Worm (Caenorhabditis elegans) whole organism, young adult: ENCODE data around the gene aakg-3.

Experiments used
- B0019.2 ChIP-seq: fragments of 200-800 bp; sonication (Bioruptor generic); conservative IDR thresholded peaks from 2 replicates; pipeline ENCODE4 v1.3.6; 2022; ENCODE audit warnings: missing genetic modification reagents, missing genetic modification characterization, missing compliant biosample characterization
- C06A6.2 ChIP-seq: fragments of 200-800 bp; sonication (Bioruptor generic); conservative IDR thresholded peaks from 2 replicates; pipeline ENCODE4 v1.3.6; 2022; ENCODE audit warnings: missing genetic modification characterization, missing compliant biosample characterization
- F23B12.7 ChIP-seq: sonication (generic microtip); optimal IDR thresholded peaks from 2 replicates; lab custom pipeline; 2017; ENCODE audit warnings: missing genetic modification characterization, mild to moderate bottlenecking, missing compliant biosample characterization, antibody characterized with exemption, moderate library complexity; ENCODE audit not compliant: insufficient read depth
- F57A8.1 ChIP-seq: fragments of 200-800 bp; sonication (Bioruptor generic); optimal IDR thresholded peaks from 2 replicates; lab custom pipeline; 2018; ENCODE audit warnings: mild to moderate bottlenecking, missing genetic modification characterization, moderate library complexity, missing compliant biosample characterization
- Y53G8AR.9 ChIP-seq: fragments of 200-800 bp; sonication (Bioruptor generic); conservative IDR thresholded peaks from 2 replicates; pipeline ENCODE4 v1.3.6; 2022; ENCODE audit warnings: missing genetic modification reagents, missing genetic modification characterization, missing compliant biosample characterization
- cebp-1 ChIP-seq, 2 experiments: fragments of 200-800 bp in 1 of 2; sonication (Bioruptor generic) in 1 of 2; sonication (generic microtip) in 1 of 2; IDR thresholded peaks in 1 of 2; optimal IDR thresholded peaks in 1 of 2; 2 replicates each; pipeline versions ENCODE4 v1.3.6 to Lab custom; 2017 to 2022; ENCODE audit warnings: missing compliant biosample characterization in 2 of 2, missing genetic modification characterization in 2 of 2, mild to moderate bottlenecking in 1 of 2, missing genetic modification reagents in 1 of 2, moderate library complexity in 1 of 2
- ceh-27 ChIP-seq: fragments of 200-800 bp; sonication (Bioruptor generic); optimal IDR thresholded peaks from 2 replicates; lab custom pipeline; 2018; ENCODE audit warnings: mild to moderate bottlenecking, missing genetic modification characterization, moderate library complexity, missing compliant biosample characterization
- ceh-79 ChIP-seq: sonication (generic microtip); optimal IDR thresholded peaks from 2 replicates; lab custom pipeline; 2017; ENCODE audit warnings: mild to moderate bottlenecking, missing genetic modification characterization, missing compliant biosample characterization
- ceh-91 ChIP-seq: fragments of 200-800 bp; sonication (Bioruptor generic); IDR thresholded peaks from 2 replicates; pipeline ENCODE4 v1.3.6; 2022; ENCODE audit warnings: missing genetic modification reagents, missing genetic modification characterization, missing compliant biosample characterization
- egl-18 ChIP-seq: fragments of 200-800 bp; sonication (Bioruptor generic); IDR thresholded peaks from 2 replicates; pipeline ENCODE4 v1.3.6; 2022; ENCODE audit warnings: missing genetic modification reagents, missing genetic modification characterization, missing compliant biosample characterization
- egrh-3 ChIP-seq: fragments of 200-800 bp; sonication (Bioruptor generic); IDR thresholded peaks from 2 replicates; pipeline ENCODE4 v1.3.6; 2022; ENCODE audit warnings: missing genetic modification reagents, missing genetic modification characterization, missing compliant biosample characterization
- him-1 ChIP-seq: sonication (generic microtip); optimal IDR thresholded peaks from 2 replicates; lab custom pipeline; 2016; ENCODE audit warnings: missing genotype, missing genetic modification reagents, missing genetic modification characterization, missing compliant biosample characterization
- hrde-1 ChIP-seq: sonication (generic microtip); optimal IDR thresholded peaks from 2 replicates; lab custom pipeline; 2016; ENCODE audit warnings: missing genetic modification characterization, mild to moderate bottlenecking, missing compliant biosample characterization, moderate library complexity, missing genotype, missing genetic modification reagents, borderline replicate concordance
- lin-40 ChIP-seq: sonication (generic microtip); optimal IDR thresholded peaks from 2 replicates; lab custom pipeline; 2016; ENCODE audit warnings: missing genetic modification characterization, mild to moderate bottlenecking, missing compliant biosample characterization, missing genotype, missing genetic modification reagents
- lsy-27 ChIP-seq: sonication (generic microtip); optimal IDR thresholded peaks from 2 replicates; lab custom pipeline; 2017; ENCODE audit warnings: missing genetic modification characterization, mild to moderate bottlenecking, missing compliant biosample characterization, antibody characterized with exemption, missing genotype, borderline replicate concordance; ENCODE audit not compliant: insufficient read depth
- madf-10 ChIP-seq: sonication (generic microtip); optimal IDR thresholded peaks from 2 replicates; lab custom pipeline; 2016; ENCODE audit warnings: mild to moderate bottlenecking, missing genetic modification characterization, missing compliant biosample characterization
- madf-3 ChIP-seq: fragments of 200-800 bp; sonication (Bioruptor generic); IDR thresholded peaks from 2 replicates; pipeline ENCODE4 v1.3.6; 2022; ENCODE audit warnings: missing genetic modification reagents, missing genetic modification characterization, missing compliant biosample characterization
- mcd-1 ChIP-seq: fragments of 200-800 bp; sonication (Bioruptor generic); IDR thresholded peaks from 2 replicates; pipeline ENCODE4 v1.3.6; 2022; ENCODE audit warnings: missing genetic modification reagents, missing genetic modification characterization, missing compliant biosample characterization
- nfyb-1 ChIP-seq: fragments of 200-800 bp; sonication (Bioruptor generic); IDR thresholded peaks from 2 replicates; pipeline ENCODE4 v1.3.6; 2022; ENCODE audit warnings: missing genetic modification reagents, missing genetic modification characterization, missing compliant biosample characterization
- sdz-38 ChIP-seq: sonication (generic microtip); optimal IDR thresholded peaks from 2 replicates; lab custom pipeline; 2016; ENCODE audit warnings: missing genotype, missing genetic modification characterization, missing compliant biosample characterization
- sea-2 ChIP-seq: fragments of 200-800 bp; sonication (Bioruptor generic); IDR thresholded peaks from 2 replicates; pipeline ENCODE4 v1.3.6; 2022; ENCODE audit warnings: missing genetic modification characterization, missing compliant biosample characterization
- snpc-4 ChIP-seq, 5 experiments: fragments of 150-350 bp in 1 of 5; sonication (generic microtip) in 4 of 5; optimal IDR thresholded peaks; 2 replicates each; lab custom pipeline; 2014 to 2018; ENCODE audit warnings: missing genetic modification characterization in 5 of 5, missing biosample characterization in 3 of 5, antibody characterized with exemption in 2 of 5, mild to moderate bottlenecking in 2 of 5, missing compliant biosample characterization in 2 of 5, missing genotype in 2 of 5, moderate library complexity in 2 of 5, missing genetic modification reagents in 1 of 5
- xnd-1 ChIP-seq: sonication (generic microtip); optimal IDR thresholded peaks from 2 replicates; lab custom pipeline; 2016; ENCODE audit warnings: missing genotype, missing genetic modification reagents, missing genetic modification characterization, missing compliant biosample characterization
- zfh-2 ChIP-seq: fragments of 200-800 bp; sonication (Bioruptor generic); conservative IDR thresholded peaks from 2 replicates; pipeline ENCODE4 v1.3.6; 2022; ENCODE audit warnings: missing genetic modification reagents, missing genetic modification characterization, missing compliant biosample characterization
- ztf-25 ChIP-seq: fragments of 200-800 bp; sonication (Bioruptor generic); IDR thresholded peaks from 2 replicates; pipeline ENCODE4 v1.3.6; 2022; ENCODE audit warnings: missing genetic modification reagents, missing genetic modification characterization, missing compliant biosample characterization
- ztf-3 ChIP-seq: fragments of 200-800 bp; sonication (Bioruptor generic); optimal IDR thresholded peaks from 2 replicates; lab custom pipeline; 2018; ENCODE audit warnings: mild to moderate bottlenecking, missing genetic modification characterization, missing compliant biosample characterization

Gene aakg-3

ce11 chrX:2939085-2939484 is 37.2 kb upstream of the aakg-3 start:
- TF ChIP-seq F23B12.7 (tag; lab: Kevin White, UChicago) (no peak), cebp-1 (GFP tag; IDR thresholded peaks at IDR 0.05; lab: Robert Waterston, UW) (no peak), cebp-1 (tag; optimal IDR thresholded peaks at IDR 0.05; lab: Kevin White, UChicago) (peak; percentile 8)

- TF ChIP-seq sdz-38 (tag; lab: Kevin White, UChicago), result no peak
- no peak for TF ChIP-seq madf-10 (tag; lab: Kevin White, UChicago)
- TF ChIP-seq ceh-27 (GFP tag; lab: Kevin White, UChicago), result no peak
- no peak for TF ChIP-seq lin-40 (tag; lab: Kevin White, UChicago)
- no peak for TF ChIP-seq B0019.2 (GFP tag; lab: Robert Waterston, UW)
- no peak for TF ChIP-seq F57A8.1 (GFP tag; lab: Kevin White, UChicago)
- no peak for TF ChIP-seq xnd-1 (tag; lab: Kevin White, UChicago)
- no peak for TF ChIP-seq sea-2 (GFP tag; lab: Robert Waterston, UW)
- TF ChIP-seq cebp-1 (GFP tag; IDR thresholded peaks at IDR 0.05; lab: Robert Waterston, UW), result no peak
- no peak for TF ChIP-seq cebp-1 (tag; optimal IDR thresholded peaks at IDR 0.05; lab: Kevin White, UChicago)
Measured at ce11 chrX:2939526-2939925, 36.7 kb upstream of the aakg-3 start.

ce11 chrX:2940572-2940971 is 35.7 kb upstream of the aakg-3 start, which contains the start of gene pfk-1.1:
TSS of gene pfk-1.1 (plus strand) at chrX:2940872.
- TF ChIP-seq egl-18 (GFP tag; lab: Robert Waterston, UW) (no peak), F23B12.7 (tag; lab: Kevin White, UChicago) (no peak)

ce11 chrX:2942327-2942726 is 33.9 kb upstream of the aakg-3 start:
- peak; percentile 30; the same call in 1 of the 2 replicates for TF ChIP-seq egrh-3 (GFP tag; lab: Robert Waterston, UW)
- TF ChIP-seq Y53G8AR.9 (GFP tag; lab: Robert Waterston, UW), result no peak
- no peak for TF ChIP-seq snpc-4 (GFP tag; optimal IDR thresholded peaks at IDR 0.05; lab: Kevin White, UChicago)
- TF ChIP-seq snpc-4 (tag; optimal IDR thresholded peaks at IDR 0.05; lab: Kevin White, UChicago), result peak in 2 of 4 experiments; percentile 41 to 60
- TF ChIP-seq zfh-2 (GFP tag; lab: Robert Waterston, UW), result peak; percentile 82
- no peak for TF ChIP-seq ceh-91 (GFP tag; lab: Robert Waterston, UW)
- TF ChIP-seq C06A6.2 (GFP tag; lab: Robert Waterston, UW), result 0 out of 2 replicates have a peak, but pooled peaks have one; percentile 14
- TF ChIP-seq, all 124 proteins: peak for 4

ce11 chrX:2943611-2944010 is 32.6 kb upstream of the aakg-3 start:
- TF ChIP-seq hrde-1 (no peak), nfyb-1 (no peak), ztf-25 (no peak), lsy-27 (tag; lab: Kevin White, UChicago) (no peak), ztf-3 (no peak), ceh-79 (tag; lab: Kevin White, UChicago) (no peak)

ce11 chrX:2945950-2946349 is 30.3 kb upstream of the aakg-3 start:
- TF ChIP-seq him-1 (tag; lab: Kevin White, UChicago) (no peak), zfh-2 (GFP tag; lab: Robert Waterston, UW) (peak; percentile 54; the same call in 1 of the 2 replicates), madf-3 (GFP tag; lab: Robert Waterston, UW) (0 out of 2 replicates have a peak, but pooled peaks have one; percentile 70), mcd-1 (GFP tag; lab: Robert Waterston, UW) (0 out of 2 replicates have a peak, but pooled peaks have one; percentile 9)
